Fruit fly (Drosophila melanogaster): ENCODE measurements around the gene Cpr64Aa.

Gene Cpr64Aa

DNA sequence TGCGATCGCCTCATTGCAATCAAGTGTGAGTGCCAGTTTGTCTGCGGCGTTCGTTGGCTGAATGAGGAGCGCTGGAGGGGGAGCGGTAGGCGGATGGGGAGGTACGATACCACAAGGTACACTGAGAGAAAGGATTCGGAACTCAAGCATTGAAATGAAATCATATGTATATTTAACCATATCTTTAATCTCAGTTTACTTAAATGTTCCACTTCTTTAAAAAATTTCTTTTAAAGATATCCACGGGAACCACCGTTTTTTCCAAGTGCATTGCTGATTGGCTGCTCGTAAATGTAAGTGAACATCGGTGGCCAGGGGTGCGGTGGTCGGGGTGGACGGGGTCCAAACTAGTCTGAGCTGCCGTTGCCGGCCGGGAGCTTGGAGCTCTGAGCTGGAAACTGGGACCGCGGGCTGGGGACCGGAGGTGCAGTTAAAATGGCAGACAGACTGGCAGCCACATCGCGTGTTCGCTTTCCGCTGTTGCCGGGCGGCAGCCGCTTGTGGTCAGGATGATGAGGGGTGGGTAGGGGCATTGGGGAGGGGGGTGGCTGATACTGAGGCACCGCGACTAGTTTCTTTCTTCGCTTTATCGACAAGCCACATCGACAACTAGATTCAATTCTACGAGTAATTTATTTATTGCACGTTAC lies 19.3 kb upstream of the Cpr64Aa start (continued):
- TF ChIP-seq lab (GFP tag; optimal IDR thresholded peaks at IDR 0.05) (peak; percentile 96), CG15514 (GFP tag; optimal IDR thresholded peaks at IDR 0.05) (peak; percentile 77), row (GFP tag; IDR thresholded peaks at IDR 0.05) (peak; percentile 97), D19A (tag; optimal IDR thresholded peaks at IDR 0.05) (peak; percentile 94), CG3281 (GFP tag; optimal IDR thresholded peaks at IDR 0.05) (peak; percentile 84), CG3407 (GFP tag; optimal IDR thresholded peaks at IDR 0.05) (peak; percentile 96), BEAF-32 (GFP tag; optimal IDR thresholded peaks at IDR 0.05) (no peak), p53 (GFP tag; optimal IDR thresholded peaks at IDR 0.05) (peak; percentile 83), CG1233 (GFP tag; optimal IDR thresholded peaks at IDR 0.05) (peak; percentile 88), B-H2 (GFP tag; optimal IDR thresholded peaks at IDR 0.05) (peak; percentile 77), MESR4 (GFP tag; optimal IDR thresholded peaks at IDR 0.05) (peak; percentile 56), twi (tag; optimal IDR thresholded peaks at IDR 0.05) (peak; percentile 94), CG14710 (tag; optimal IDR thresholded peaks at IDR 0.05) (peak; percentile 96), Dek (tag; optimal IDR thresholded peaks at IDR 0.05) (peak; percentile 92), oc (tag; optimal IDR thresholded peaks at IDR 0.05) (peak; percentile 97), caup (GFP tag; optimal IDR thresholded peaks at IDR 0.05; ENCODE audit: severe bottlenecking) (peak; percentile 90), sens-2 (GFP tag; IDR thresholded peaks at IDR 0.05) (peak; percentile 98), Hsf (GFP tag; optimal IDR thresholded peaks at IDR 0.05) (peak; percentile 96), vfl (GFP tag; optimal IDR thresholded peaks at IDR 0.05) (peak; percentile 70), dmrt99B (tag; optimal IDR thresholded peaks at IDR 0.05) (peak; percentile 98), insv (GFP tag; optimal IDR thresholded peaks at IDR 0.05) (peak; percentile 32 to 62), ind (GFP tag; optimal IDR thresholded peaks at IDR 0.05) (peak; percentile 93), CG11085 (GFP tag; IDR thresholded peaks at IDR 0.05) (peak; percentile 77), CG4328 (GFP tag; optimal IDR thresholded peaks at IDR 0.05) (peak; percentile 94), Rfx (GFP tag; IDR thresholded peaks at IDR 0.05) (peak; percentile 91), ems (GFP tag; optimal IDR thresholded peaks at IDR 0.05) (peak; percentile 95), Mad (GFP tag; optimal IDR thresholded peaks at IDR 0.05) (peak; percentile 93), CG9727 (GFP tag; optimal IDR thresholded peaks at IDR 0.05) (peak; percentile 97), Meics (GFP tag; optimal IDR thresholded peaks at IDR 0.05) (peak; percentile 82), CG12155 (GFP tag; optimal IDR thresholded peaks at IDR 0.05) (peak; percentile 85), fd102C (GFP tag; optimal IDR thresholded peaks at IDR 0.05) (peak; percentile 46), hth (optimal IDR thresholded peaks at IDR 0.05) (no peak), ham (GFP tag; IDR thresholded peaks at IDR 0.05) (no peak), CG8089 (GFP tag; optimal IDR thresholded peaks at IDR 0.05) (peak; percentile 96), CG7745 (tag; optimal IDR thresholded peaks at IDR 0.05) (peak; percentile 53), CG9932 (GFP tag; IDR thresholded peaks at IDR 0.05) (peak; percentile 67), CG18599 (GFP tag; optimal IDR thresholded peaks at IDR 0.05) (peak; percentile 93), Hmx (GFP tag; optimal IDR thresholded peaks at IDR 0.05) (peak; percentile 58), CG4707 (GFP tag; optimal IDR thresholded peaks at IDR 0.05) (peak; percentile 93), CG33213 (GFP tag; optimal IDR thresholded peaks at IDR 0.05) (peak; percentile 94), danr (GFP tag; IDR thresholded peaks at IDR 0.05) (peak; percentile 96), vnd (GFP tag; IDR thresholded peaks at IDR 0.05; ENCODE audit: partially characterized antibody) (no peak), bab2 (GFP tag; optimal IDR thresholded peaks at IDR 0.05) (peak; percentile 94), h (optimal IDR thresholded peaks at IDR 0.05) (no peak), GATAe (GFP tag; conservative IDR thresholded peaks at IDR 0.05) (peak; percentile 49; the same call in 1 of the 2 replicates), CG14050 (GFP tag; IDR thresholded peaks at IDR 0.05) (peak; percentile 97), CG1529 (GFP tag; optimal IDR thresholded peaks at IDR 0.05) (peak; percentile 98), CG11560 (tag; IDR thresholded peaks at IDR 0.05) (peak; percentile 80), da (GFP tag; optimal IDR thresholded peaks at IDR 0.05) (peak; percentile 83), crc (GFP tag; optimal IDR thresholded peaks at IDR 0.05) (peak; percentile 81)

Data from whole organism, embryonic.